Fruit fly (Drosophila melanogaster) ovary, adult (tissue): ENCODE results near the gene CG31229.
A peak's percentile ranks its signal among the peaks of the same experiment; 100 is the strongest.

ENCODE experiments used
- CG17801 ChIP-seq: fragments of 200-800 bp; optimal IDR thresholded peaks from 2 replicates; lab custom pipeline; 2019; ENCODE audit warnings: missing biosample characterization, mild to moderate bottlenecking, missing genetic modification characterization, moderate library complexity; ENCODE audit not compliant: partially characterized antibody

CG31229 gene

dm6 chr3R:18669812-18670211 is 2.2 kb downstream of the CG31229 start:
- no peak for TF ChIP-seq CG17801 (GFP tag; lab: Kevin White, UChicago)

dm6 chr3R:18670441-18671111 is 2.9 kb downstream of the CG31229 start:
- TF ChIP-seq CG17801 (GFP tag; lab: Kevin White, UChicago), result peak; percentile 72

DNA sequence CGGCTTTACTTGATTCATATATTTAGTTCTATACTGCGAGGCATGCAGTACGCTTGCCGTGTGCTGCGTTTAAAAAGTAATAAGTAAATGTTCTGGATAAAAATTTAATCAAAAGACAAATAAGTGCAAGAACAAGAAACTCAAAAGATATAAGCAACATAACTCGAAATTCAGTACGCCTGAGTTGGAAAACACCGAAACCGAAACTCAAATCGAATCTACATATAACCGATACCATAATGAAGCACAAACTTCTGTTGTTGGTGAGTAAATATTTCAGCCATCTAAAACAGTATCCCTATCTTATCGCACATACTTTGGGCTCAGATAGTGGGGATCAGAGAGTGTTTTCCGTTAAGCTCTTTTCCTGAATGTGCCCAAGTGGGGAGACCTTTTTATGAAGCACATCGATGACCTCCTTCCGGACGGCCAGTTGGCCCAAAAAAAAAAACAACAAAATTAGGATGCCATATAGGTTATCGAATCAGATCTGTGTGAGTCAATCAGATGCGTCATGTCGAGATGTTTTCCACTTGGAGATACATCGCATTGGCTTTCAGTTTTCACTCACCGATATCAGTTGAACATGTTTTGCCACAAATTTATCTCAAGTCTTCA is 3.6 kb downstream of the CG31229 start, which contains the start of gene CG31230:
TSS of gene CG31230 (plus strand) at position 568 of the 618 bp plus-strand sequence.
- no peak for TF ChIP-seq CG17801 (GFP tag; lab: Kevin White, UChicago)

dm6 chr3R:18677500-18677940 is 9.9 kb downstream of the CG31229 start, which contains the start of the genes dind and CG7706:
Gene dind (minus strand): TSS chr3R:18677539.
Gene CG7706 (plus strand): TSS chr3R:18677818.
- no peak for TF ChIP-seq CG17801 (GFP tag; lab: Kevin White, UChicago)

dm6 chr3R:18680332-18680731 is 12.7 kb downstream of the CG31229 start, which contains the start of the genes CG46318 and ChT:
Gene CG46318 (plus strand): TSS chr3R:18680604.
Gene ChT (plus strand): TSS chr3R:18680604.
- TF ChIP-seq CG17801 (GFP tag; lab: Kevin White, UChicago), result no peak

DNA sequence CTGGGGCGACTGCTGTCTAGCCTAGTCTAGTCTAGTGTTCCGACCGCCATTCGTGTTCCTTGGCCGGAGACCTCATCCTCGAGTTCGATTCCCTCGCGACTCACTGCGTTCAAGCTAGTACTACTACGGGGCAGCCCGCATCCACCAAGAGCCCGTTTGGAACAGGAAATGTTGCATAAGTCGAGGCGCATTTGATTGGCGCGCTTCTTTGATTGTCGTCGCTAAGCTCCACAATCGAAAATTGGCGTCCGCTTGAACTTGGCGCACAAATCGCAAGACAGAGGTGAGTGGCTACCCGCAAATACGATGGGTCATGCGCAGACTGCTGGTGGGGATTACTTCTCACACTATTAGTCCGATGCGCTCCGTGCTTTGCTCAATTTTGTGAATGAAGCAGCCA is 13.4 kb downstream of the CG31229 start:
- no peak for TF ChIP-seq CG17801 (GFP tag; lab: Kevin White, UChicago)

dm6 chr3R:18692619-18693018 is 25.0 kb downstream of the CG31229 start, which contains the start of gene Muc91C:
Gene Muc91C (minus strand): TSS chr3R:18692719.
- TF ChIP-seq CG17801 (GFP tag; lab: Kevin White, UChicago), result no peak

- TF ChIP-seq CG17801 (GFP tag; lab: Kevin White, UChicago), result no peak
These were observed 26.0 kb downstream of the CG31229 start, which contains the start of gene CG14300 for dm6 chr3R:18693611-18694010. Gene CG14300 (minus strand): TSS chr3R:18693711.

DNA sequence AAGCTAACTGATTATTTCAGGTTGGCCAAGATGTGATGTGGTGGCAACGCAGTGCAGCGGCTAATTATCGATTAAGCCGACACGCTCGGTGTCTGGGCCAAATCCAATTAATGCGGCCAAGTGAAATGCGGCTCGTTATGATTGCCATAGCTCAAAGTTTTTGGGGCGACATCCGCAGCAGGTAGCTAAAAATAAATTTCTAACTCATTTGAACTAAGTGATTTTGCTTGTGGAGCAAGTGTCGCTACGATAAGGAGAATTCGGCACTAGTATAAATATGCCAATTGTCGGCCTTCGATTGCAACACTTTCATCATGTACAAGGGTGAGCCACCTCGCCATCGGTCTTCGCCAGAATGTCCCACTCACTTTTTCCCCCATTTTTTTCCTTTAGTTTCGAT is 27.3 kb downstream of the CG31229 start, which contains the start of gene CG34282:
TSS of gene CG34282 (plus strand) at position 301 of the 400 bp plus-strand sequence.
- no peak for TF ChIP-seq CG17801 (GFP tag; lab: Kevin White, UChicago)

dm6 chr3R:18698855-18699569 is 31.4 kb downstream of the CG31229 start:
- TF ChIP-seq CG17801 (GFP tag; lab: Kevin White, UChicago), result no peak

DNA sequence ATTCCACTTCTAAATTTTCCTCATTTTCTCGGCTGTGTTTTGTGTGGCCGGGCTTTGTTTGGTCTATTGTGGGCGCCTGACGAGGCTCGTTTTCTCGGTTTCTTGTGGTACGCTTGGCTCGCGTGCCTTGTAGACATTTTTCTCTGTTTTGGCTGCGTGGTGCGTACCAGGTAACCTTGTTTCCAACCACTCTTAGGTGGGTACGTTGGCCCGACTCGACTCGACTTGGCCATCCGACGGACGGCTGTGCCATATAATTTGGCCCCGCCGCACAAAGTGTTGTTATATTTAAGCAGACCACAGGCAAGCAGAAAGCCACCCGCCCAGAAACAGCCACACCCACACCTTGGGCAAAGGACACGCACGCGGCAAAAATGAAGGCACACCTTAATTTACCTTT is 35.9 kb downstream of the CG31229 start:
- no peak for TF ChIP-seq CG17801 (GFP tag; lab: Kevin White, UChicago)

- TF ChIP-seq CG17801 (GFP tag; lab: Kevin White, UChicago), result no peak
These were observed 37.5 kb downstream of the CG31229 start, which contains the start of the genes ChAT and VAChT for dm6 chr3R:18705150-18705549. Gene ChAT (plus strand): TSS chr3R:18705501. Gene VAChT (plus strand): TSS chr3R:18705501.

- TF ChIP-seq CG17801 (GFP tag; lab: Kevin White, UChicago), result no peak
These were observed 38.6 kb downstream of the CG31229 start for dm6 chr3R:18706289-18706688.

DNA sequence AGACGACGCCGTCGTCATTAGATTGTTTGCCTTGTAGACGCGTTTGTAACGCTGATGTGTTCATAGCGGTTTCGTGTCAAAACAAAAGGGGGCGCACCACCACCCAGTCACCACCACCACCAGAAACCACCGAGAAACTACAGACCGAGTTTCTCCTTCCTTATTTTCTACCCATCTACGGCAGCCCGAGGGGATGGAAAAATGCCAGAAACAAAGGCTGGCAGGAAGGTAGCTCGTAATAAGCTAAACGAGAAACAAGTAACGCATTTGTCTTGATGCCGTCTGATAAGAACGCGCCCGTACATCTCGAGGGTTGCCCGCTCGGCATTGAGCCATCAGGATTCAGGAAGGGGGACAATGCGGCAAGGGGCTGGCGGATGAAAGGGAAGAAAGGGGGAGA is 39.8 kb downstream of the CG31229 start:
- no peak for TF ChIP-seq CG17801 (GFP tag; lab: Kevin White, UChicago)
